Worm (Caenorhabditis elegans): ENCODE results near the gene T14G12.6.
A peak's percentile ranks its signal among the peaks of the same experiment; 100 is the strongest.

T14G12.6 gene

ce11 chrX:3759345-3759744, at the start of gene T14G12.6:
T14G12.6 (minus strand) TSS chrX:3759445.
- no peak for TF ChIP-seq ztf-4 (tag; optimal IDR thresholded peaks at IDR 0.05)
- TF ChIP-seq sem-4 (tag; optimal IDR thresholded peaks at IDR 0.05), result no peak
- TF ChIP-seq ceh-16 (tag; optimal IDR thresholded peaks at IDR 0.05), result no peak
- TF ChIP-seq peb-1 (tag; optimal IDR thresholded peaks at IDR 0.05), result no peak

- TF ChIP-seq snpc-4 (tag; optimal IDR thresholded peaks at IDR 0.05), result no peak
- no peak for TF ChIP-seq nhr-237 (tag; optimal IDR thresholded peaks at IDR 0.05)
- TF ChIP-seq ama-1 (optimal IDR thresholded peaks at IDR 0.05), result no peak
- TF ChIP-seq ztf-4 (tag; optimal IDR thresholded peaks at IDR 0.05), result no peak
- TF ChIP-seq unc-62 (GFP tag; optimal IDR thresholded peaks at IDR 0.05), result no peak
- TF ChIP-seq C34F6.9 (tag; optimal IDR thresholded peaks at IDR 0.05), result no peak
- no peak for TF ChIP-seq egl-27 (tag; optimal IDR thresholded peaks at IDR 0.05)
- TF ChIP-seq R02D3.7 (tag; optimal IDR thresholded peaks at IDR 0.05), result no peak
- no peak for TF ChIP-seq Y55F3AM.14 (GFP tag; optimal IDR thresholded peaks at IDR 0.05)
- TF ChIP-seq zag-1 (tag; optimal IDR thresholded peaks at IDR 0.05), result no peak
- no peak for TF ChIP-seq mdl-1 (tag; optimal IDR thresholded peaks at IDR 0.05)
- TF ChIP-seq lin-39 (tag; optimal IDR thresholded peaks at IDR 0.05), result no peak
- TF ChIP-seq elt-3 (tag; optimal IDR thresholded peaks at IDR 0.05), result no peak
- no peak for TF ChIP-seq sma-9 (GFP tag; optimal IDR thresholded peaks at IDR 0.05)
- TF ChIP-seq sma-9 (tag; optimal IDR thresholded peaks at IDR 0.05), result no peak
- no peak for TF ChIP-seq nhr-77 (tag; optimal IDR thresholded peaks at IDR 0.05)
- no peak for TF ChIP-seq nhr-23 (tag; optimal IDR thresholded peaks at IDR 0.05)
Observed at ce11 chrX:3807166-3807565, 47.9 kb upstream of the T14G12.6 start, which contains the start of gene F35A5.1. F35A5.1 (plus strand) TSS chrX:3807466.

ce11 chrX:3804837-3805236, 45.6 kb upstream of the T14G12.6 start, which contains the start of gene F35A5.2:
F35A5.2 (plus strand) TSS chrX:3805137.
- no peak for TF ChIP-seq mdl-1 (tag; optimal IDR thresholded peaks at IDR 0.05)
- TF ChIP-seq unc-62 (GFP tag; optimal IDR thresholded peaks at IDR 0.05), result no peak
- TF ChIP-seq lsy-2 (tag; optimal IDR thresholded peaks at IDR 0.05), result no peak
- no peak for TF ChIP-seq nhr-10 (tag; optimal IDR thresholded peaks at IDR 0.05)
- TF ChIP-seq C34F6.9 (tag; optimal IDR thresholded peaks at IDR 0.05), result no peak
- no peak for TF ChIP-seq nhr-77 (tag; optimal IDR thresholded peaks at IDR 0.05)

ce11 chrX:3803314-3803713, 44.1 kb upstream of the T14G12.6 start, which contains the start of gene F35A5.8:
F35A5.8 (minus strand) TSS chrX:3803464.
- no peak for TF ChIP-seq lin-11 (tag; optimal IDR thresholded peaks at IDR 0.05)
- no peak for TF ChIP-seq nhr-10 (tag; optimal IDR thresholded peaks at IDR 0.05)
- TF ChIP-seq crh-2 (tag; optimal IDR thresholded peaks at IDR 0.05), result peak; percentile 64
- peak; percentile 75 for TF ChIP-seq unc-55 (GFP tag; optimal IDR thresholded peaks at IDR 0.05)
- TF ChIP-seq ZK546.5 (tag; optimal IDR thresholded peaks at IDR 0.05), result no peak
- TF ChIP-seq lsy-2 (tag; optimal IDR thresholded peaks at IDR 0.05), result peak; percentile 74 to 86
- TF ChIP-seq egl-27 (tag; optimal IDR thresholded peaks at IDR 0.05), result peak; percentile 64
- no peak for TF ChIP-seq nhr-23 (tag; optimal IDR thresholded peaks at IDR 0.05)
- peak; percentile 33 for TF ChIP-seq zag-1 (tag; optimal IDR thresholded peaks at IDR 0.05)
- TF ChIP-seq F13H6.1 (tag; optimal IDR thresholded peaks at IDR 0.05), result peak; percentile 78
- no peak for TF ChIP-seq nhr-77 (tag; optimal IDR thresholded peaks at IDR 0.05)
- TF ChIP-seq ztf-4 (tag; optimal IDR thresholded peaks at IDR 0.05), result peak; percentile 9
- peak; percentile 85 for TF ChIP-seq nhr-129 (tag; optimal IDR thresholded peaks at IDR 0.05)
- peak; percentile 91 for TF ChIP-seq sma-9 (GFP tag; optimal IDR thresholded peaks at IDR 0.05)
- TF ChIP-seq sma-9 (tag; optimal IDR thresholded peaks at IDR 0.05), result no peak
- TF ChIP-seq fos-1 (tag; optimal IDR thresholded peaks at IDR 0.05), result peak; percentile 79
- TF ChIP-seq C34F6.9 (tag; optimal IDR thresholded peaks at IDR 0.05), result peak; percentile 78
- no peak for TF ChIP-seq nhr-12 (tag; optimal IDR thresholded peaks at IDR 0.05)
- peak; percentile 41 for TF ChIP-seq ceh-16 (tag; optimal IDR thresholded peaks at IDR 0.05)
- TF ChIP-seq lin-13 (GFP tag; optimal IDR thresholded peaks at IDR 0.05), result peak; percentile 77
- peak; percentile 23 for TF ChIP-seq snpc-4 (tag; optimal IDR thresholded peaks at IDR 0.05)
- TF ChIP-seq nhr-6 (tag; optimal IDR thresholded peaks at IDR 0.05), result peak; percentile 62
- TF ChIP-seq peb-1 (tag; optimal IDR thresholded peaks at IDR 0.05), result no peak
- TF ChIP-seq gmeb-1 (tag; optimal IDR thresholded peaks at IDR 0.05), result peak; percentile 76
- peak; percentile 88 for TF ChIP-seq sem-4 (tag; optimal IDR thresholded peaks at IDR 0.05)
- peak; percentile 56 for TF ChIP-seq sma-3 (GFP tag; optimal IDR thresholded peaks at IDR 0.05)
- peak; percentile 14 for TF ChIP-seq mab-5 (tag; optimal IDR thresholded peaks at IDR 0.05)

- TF ChIP-seq nhr-129 (tag; optimal IDR thresholded peaks at IDR 0.05) (peak; percentile 7), unc-55 (GFP tag; optimal IDR thresholded peaks at IDR 0.05) (peak; percentile 31), C34F6.9 (tag; optimal IDR thresholded peaks at IDR 0.05) (peak; percentile 25), R02D3.7 (tag; optimal IDR thresholded peaks at IDR 0.05) (no peak), lsy-2 (tag; optimal IDR thresholded peaks at IDR 0.05) (no peak), mab-5 (tag; optimal IDR thresholded peaks at IDR 0.05) (peak; percentile 19), ceh-16 (tag; optimal IDR thresholded peaks at IDR 0.05) (no peak), elt-3 (tag; optimal IDR thresholded peaks at IDR 0.05) (no peak), unc-62 (GFP tag; optimal IDR thresholded peaks at IDR 0.05) (no peak)
Observed at ce11 chrX:3802743-3803142, 43.5 kb upstream of the T14G12.6 start.
